Fruit fly (Drosophila melanogaster): ENCODE data around the gene CG7168.

Gene CG7168

DNA sequence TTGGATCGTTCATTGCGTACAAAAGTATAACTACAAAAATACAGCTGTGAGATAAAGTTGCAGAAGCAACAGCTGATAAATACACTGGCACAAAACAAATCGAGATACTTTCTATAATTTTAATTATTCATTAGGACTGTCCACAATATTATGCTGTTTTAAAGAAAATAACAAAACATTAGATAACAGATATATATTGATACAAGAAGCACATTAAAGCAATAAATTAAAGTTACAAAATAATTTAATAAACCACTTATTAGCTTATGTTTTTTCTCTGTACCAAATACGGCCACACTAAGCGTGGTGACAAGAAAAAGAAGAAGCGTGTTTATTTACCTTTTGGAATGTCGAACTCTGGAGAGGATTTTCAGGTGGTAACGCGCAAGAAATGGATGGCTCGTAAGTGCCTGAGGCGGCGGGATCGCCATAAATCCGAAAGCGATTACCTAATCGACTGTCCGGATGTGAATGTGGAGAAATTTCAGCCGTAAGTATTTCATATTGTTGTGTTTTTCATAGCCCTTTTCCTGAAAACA, 5.6 kb downstream of the CG7168 start, which contains the start of the genes CG7988 and CG7183 (continued):
- TF ChIP-seq cas (GFP tag; IDR thresholded peaks at IDR 0.05) (peak; percentile 95), sug (tag; optimal IDR thresholded peaks at IDR 0.05) (peak; percentile 96), Xrp1 (GFP tag; IDR thresholded peaks at IDR 0.05) (peak; percentile 99), ATbp (GFP tag; optimal IDR thresholded peaks at IDR 0.05) (peak; percentile 94), CG12391 (tag; optimal IDR thresholded peaks at IDR 0.05) (peak; percentile 100), inv (GFP tag; IDR thresholded peaks at IDR 0.05; ENCODE audit: partially characterized antibody) (no peak), BtbVII (GFP tag; optimal IDR thresholded peaks at IDR 0.05) (peak; percentile 87), CG3407 (GFP tag; optimal IDR thresholded peaks at IDR 0.05) (peak; percentile 96), tgo (GFP tag; IDR thresholded peaks at IDR 0.05) (peak; percentile 99), row (GFP tag; IDR thresholded peaks at IDR 0.05) (peak; percentile 100), pzg (GFP tag; optimal IDR thresholded peaks at IDR 0.05) (peak; percentile 41), CG9932 (GFP tag; IDR thresholded peaks at IDR 0.05) (peak; percentile 98), al (GFP tag; IDR thresholded peaks at IDR 0.05) (peak; percentile 98), shn (GFP tag; optimal IDR thresholded peaks at IDR 0.05) (peak; percentile 90), sna (GFP tag; IDR thresholded peaks at IDR 0.05; ENCODE audit: partially characterized antibody) (no peak), Kr (GFP tag; optimal IDR thresholded peaks at IDR 0.05) (peak; percentile 41), CG30431 (GFP tag; optimal IDR thresholded peaks at IDR 0.05) (peak; percentile 91), Dek (tag; optimal IDR thresholded peaks at IDR 0.05) (peak; percentile 98), CG32772 (GFP tag; IDR thresholded peaks at IDR 0.05) (peak; percentile 99), stc (GFP tag; IDR thresholded peaks at IDR 0.05) (peak; percentile 98), pan (optimal IDR thresholded peaks at IDR 0.05) (no peak), pan (GFP tag; optimal IDR thresholded peaks at IDR 0.05 in 1 of 2, IDR thresholded peaks at IDR 0.05 in 1 of 2) (peak in 1 of 2 experiments; percentile 99), CG7928 (GFP tag; optimal IDR thresholded peaks at IDR 0.05) (peak; percentile 62), Sox102F (GFP tag; optimal IDR thresholded peaks at IDR 0.05) (peak; percentile 99), CoRest (tag; optimal IDR thresholded peaks at IDR 0.05) (peak; percentile 99), toy (GFP tag; IDR thresholded peaks at IDR 0.05) (peak; percentile 95), h (optimal IDR thresholded peaks at IDR 0.05) (no peak), NC2α (GFP tag; optimal IDR thresholded peaks at IDR 0.05) (peak; percentile 80), yki (optimal IDR thresholded peaks at IDR 0.05) (no peak), Oaz (GFP tag; IDR thresholded peaks at IDR 0.05) (peak; percentile 95), CG12942 (GFP tag; optimal IDR thresholded peaks at IDR 0.05) (peak; percentile 97), trh (GFP tag; optimal IDR thresholded peaks at IDR 0.05) (peak; percentile 95), CG1792 (GFP tag; optimal IDR thresholded peaks at IDR 0.05) (peak; percentile 76), Sox100B (GFP tag; optimal IDR thresholded peaks at IDR 0.05) (peak; percentile 97), gem (tag; optimal IDR thresholded peaks at IDR 0.05) (peak; percentile 100), dan (GFP tag; IDR thresholded peaks at IDR 0.05) (peak; percentile 95), CG10543 (GFP tag; optimal IDR thresholded peaks at IDR 0.05) (peak; percentile 88), rib (GFP tag; IDR thresholded peaks at IDR 0.05) (peak; percentile 97), slbo (GFP tag; IDR thresholded peaks at IDR 0.05) (peak; percentile 99), Dp (GFP tag; optimal IDR thresholded peaks at IDR 0.05) (peak; percentile 22), CG6654 (GFP tag; optimal IDR thresholded peaks at IDR 0.05) (peak; percentile 74), YL-1 (GFP tag; optimal IDR thresholded peaks at IDR 0.05) (peak; percentile 92), Atf-2 (GFP tag; optimal IDR thresholded peaks at IDR 0.05) (peak; percentile 96), CG34376 (GFP tag; optimal IDR thresholded peaks at IDR 0.05) (peak; percentile 88), HLH54F (GFP tag; optimal IDR thresholded peaks at IDR 0.05) (peak; percentile 94), Doc3 (GFP tag; IDR thresholded peaks at IDR 0.05; ENCODE audit: partially characterized antibody) (no peak), Poxn (GFP tag; IDR thresholded peaks at IDR 0.05) (peak; percentile 92), sr (GFP tag; IDR thresholded peaks at IDR 0.05) (peak; percentile 74; the same call in 2 of the 3 replicates), croc (GFP tag; conservative IDR thresholded peaks at IDR 0.05) (peak; percentile 98), pb (GFP tag; optimal IDR thresholded peaks at IDR 0.05) (peak; percentile 73), nom (GFP tag; optimal IDR thresholded peaks at IDR 0.05) (peak; percentile 89), CG12219 (GFP tag; optimal IDR thresholded peaks at IDR 0.05) (peak; percentile 90)

All from whole organism, embryonic.